Fruit fly (Drosophila melanogaster): ENCODE results near the gene Pex16.

dm6 chr3L:20778224-20779063 is at the start of gene Pex16, which contains the start of gene Pex14:
- no peak for TF ChIP-seq Pif1A (GFP tag; optimal IDR thresholded peaks at IDR 0.05)
- TF ChIP-seq CG15710 (tag; optimal IDR thresholded peaks at IDR 0.05): peak; percentile 53
- peak; percentile 49 for TF ChIP-seq CG17806 (tag; optimal IDR thresholded peaks at IDR 0.05)
- TF ChIP-seq CG8301 (tag; optimal IDR thresholded peaks at IDR 0.05): peak; percentile 51
- peak; percentile 52 for TF ChIP-seq CG9948 (tag; optimal IDR thresholded peaks at IDR 0.05)
- peak; percentile 64 for TF ChIP-seq CG8159 (tag; optimal IDR thresholded peaks at IDR 0.05)
- no peak for TF ChIP-seq Ets98B (GFP tag; IDR thresholded peaks at IDR 0.05)
- TF ChIP-seq CG12605 (GFP tag; IDR thresholded peaks at IDR 0.05): no peak
- TF ChIP-seq EcR (GFP tag; optimal IDR thresholded peaks at IDR 0.05): no peak
- TF ChIP-seq CG14655 (GFP tag; optimal IDR thresholded peaks at IDR 0.05): no peak
- TF ChIP-seq CG34367 (tag; optimal IDR thresholded peaks at IDR 0.05): peak; percentile 38
- peak; percentile 39; the same call in 1 of the 2 replicates for TF ChIP-seq CG32121 (GFP tag; IDR thresholded peaks at IDR 0.05)
